Worm (Caenorhabditis elegans) whole organism, early embryonic: ENCODE data around the gene F33E11.2.

Source experiments
- B0310.2 ChIP-seq: sonication (generic microtip); optimal IDR thresholded peaks from 2 replicates; lab custom pipeline; 2016; ENCODE audit warnings: mild to moderate bottlenecking, missing genetic modification characterization, missing compliant biosample characterization
- F13C5.2 ChIP-seq: sonication (generic microtip); optimal IDR thresholded peaks from 2 replicates; lab custom pipeline; 2017; ENCODE audit warnings: mild to moderate bottlenecking, missing genetic modification characterization, inconsistent platforms, missing compliant biosample characterization
- aly-1 ChIP-seq: sonication (generic microtip); optimal IDR thresholded peaks from 2 replicates; lab custom pipeline; 2016; ENCODE audit warnings: missing genetic modification characterization, missing compliant biosample characterization
- ama-1 ChIP-seq: fragments of 150-350 bp; optimal IDR thresholded peaks from 2 replicates; lab custom pipeline; 2014
- ceh-13 ChIP-seq: fragments of 200-800 bp; sonication (Bioruptor generic); optimal IDR thresholded peaks from 2 replicates; lab custom pipeline; 2018; ENCODE audit warnings: mild to moderate bottlenecking, missing genetic modification characterization, missing compliant biosample characterization
- ceh-36 ChIP-seq: sonication (generic microtip); optimal IDR thresholded peaks from 2 replicates; lab custom pipeline; 2016; ENCODE audit warnings: missing genetic modification characterization, inconsistent platforms, missing compliant biosample characterization
- ets-7 ChIP-seq: sonication (generic microtip); optimal IDR thresholded peaks from 2 replicates; lab custom pipeline; 2016; ENCODE audit warnings: missing genotype, missing genetic modification characterization, missing compliant biosample characterization
- flt-1 ChIP-seq: fragments of 200-800 bp; sonication (Bioruptor generic); IDR thresholded peaks from 2 replicates; pipeline ENCODE4 v1.3.6; 2022; ENCODE audit warnings: missing genetic modification characterization, missing compliant biosample characterization
- hmbx-1 ChIP-seq: sonication (generic microtip); optimal IDR thresholded peaks from 2 replicates; lab custom pipeline; 2016; ENCODE audit warnings: mild to moderate bottlenecking, missing genetic modification characterization, missing compliant biosample characterization
- hmg-4 ChIP-seq: fragments of 200-800 bp; sonication (Bioruptor generic); optimal IDR thresholded peaks from 2 replicates; lab custom pipeline; 2018; ENCODE audit warnings: mild to moderate bottlenecking, missing genetic modification characterization, missing compliant biosample characterization
- hnd-1 ChIP-seq: sonication (generic microtip); optimal IDR thresholded peaks from 2 replicates; lab custom pipeline; 2016; ENCODE audit warnings: missing genetic modification characterization, missing compliant biosample characterization
- pes-1 ChIP-seq: fragments of 200-800 bp; sonication (Bioruptor generic); IDR thresholded peaks from 2 replicates; pipeline ENCODE4 v1.3.6; 2022; ENCODE audit warnings: missing genetic modification reagents, missing genetic modification characterization, missing compliant biosample characterization
- scrt-1 ChIP-seq: fragments of 200-800 bp; sonication (Bioruptor generic); IDR thresholded peaks from 2 replicates; pipeline ENCODE4 v1.3.6; 2022; ENCODE audit warnings: missing genetic modification characterization, missing compliant biosample characterization
- sea-1 ChIP-seq: fragments of 200-800 bp; sonication (Bioruptor generic); conservative IDR thresholded peaks from 2 replicates; pipeline ENCODE4 v1.3.6; 2022; ENCODE audit warnings: missing genetic modification characterization, missing compliant biosample characterization
- tbx-11 ChIP-seq: fragments of 200-800 bp; sonication (Bioruptor generic); IDR thresholded peaks from 2 replicates; pipeline ENCODE4 v1.3.6; 2022; ENCODE audit warnings: missing genetic modification characterization, missing compliant biosample characterization
- tbx-37 ChIP-seq: fragments of 200-800 bp; sonication (Bioruptor generic); conservative IDR thresholded peaks from 2 replicates; pipeline ENCODE4 v1.3.6; 2022; ENCODE audit warnings: missing genetic modification reagents, missing genetic modification characterization, missing compliant biosample characterization
- tra-4 ChIP-seq: sonication (generic microtip); optimal IDR thresholded peaks from 2 replicates; lab custom pipeline; 2017; ENCODE audit warnings: missing genetic modification characterization, missing compliant biosample characterization

The F33E11.2 gene

ce11 chrV:268007-268406 is 29.7 kb upstream of the F33E11.2 start, which contains the start of gene lgc-26:
TSS of gene lgc-26 (plus strand) at chrV:268307.
- no peak for TF ChIP-seq tra-4 (tag; lab: Kevin White, UChicago)
- no peak for TF ChIP-seq hmg-4 (GFP tag; lab: Kevin White, UChicago)
- no peak for TF ChIP-seq hnd-1 (tag; lab: Kevin White, UChicago)
- no peak for TF ChIP-seq flt-1
- TF ChIP-seq scrt-1 (GFP tag; lab: Robert Waterston, UW) = no peak
- TF ChIP-seq ceh-13 = no peak
- TF ChIP-seq sea-1 (GFP tag; lab: Robert Waterston, UW) = no peak
- no peak for TF ChIP-seq B0310.2 (tag; lab: Kevin White, UChicago)
- no peak for TF ChIP-seq pes-1 (GFP tag; lab: Robert Waterston, UW)
- TF ChIP-seq aly-1 = no peak
- TF ChIP-seq F13C5.2 (tag; lab: Kevin White, UChicago) = no peak
- TF ChIP-seq hmbx-1 (tag; lab: Kevin White, UChicago) = no peak
- TF ChIP-seq ceh-36 (tag; lab: Kevin White, UChicago) = no peak
- TF ChIP-seq tbx-37 (GFP tag; lab: Robert Waterston, UW) = no peak

DNA sequence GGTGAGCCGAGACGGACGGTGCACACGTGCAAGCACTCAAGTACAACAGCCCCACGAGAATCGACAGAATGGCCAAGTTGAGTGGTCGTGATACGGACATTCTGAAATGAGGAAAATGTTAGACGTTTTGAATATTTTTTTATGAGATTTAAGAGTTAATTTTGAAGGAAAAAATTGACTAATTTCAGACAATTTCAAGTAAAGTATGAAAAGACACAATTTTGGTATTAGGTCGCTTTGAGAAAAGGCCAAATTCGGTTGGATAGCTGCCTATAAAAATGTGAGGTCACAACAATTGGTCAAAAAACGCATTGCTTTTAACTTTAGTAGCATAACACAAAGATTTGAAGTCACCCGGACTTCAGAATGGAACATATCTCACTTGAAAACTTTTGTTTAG is 24.9 kb upstream of the F33E11.2 start, which contains the start of gene nlp-70:
Gene nlp-70, minus strand, starts transcription at position 101 of the 400 bp plus-strand sequence.
- TF ChIP-seq tra-4 (tag; lab: Kevin White, UChicago) (no peak), hmg-4 (GFP tag; lab: Kevin White, UChicago) (no peak), hnd-1 (tag; lab: Kevin White, UChicago) (no peak), scrt-1 (GFP tag; lab: Robert Waterston, UW) (no peak), flt-1 (no peak), ceh-36 (tag; lab: Kevin White, UChicago) (no peak), sea-1 (GFP tag; lab: Robert Waterston, UW) (no peak), ama-1 (lab: Kevin White, UChicago) (no peak), ceh-13 (no peak), ets-7 (no peak), B0310.2 (tag; lab: Kevin White, UChicago) (no peak), tbx-37 (GFP tag; lab: Robert Waterston, UW) (no peak), F13C5.2 (tag; lab: Kevin White, UChicago) (no peak), hmbx-1 (tag; lab: Kevin White, UChicago) (no peak), pes-1 (GFP tag; lab: Robert Waterston, UW) (no peak), tbx-11 (GFP tag; lab: Robert Waterston, UW) (no peak), aly-1 (no peak)

- TF ChIP-seq B0310.2 (tag; lab: Kevin White, UChicago) (no peak), F13C5.2 (tag; lab: Kevin White, UChicago) (no peak), tra-4 (tag; lab: Kevin White, UChicago) (no peak), tbx-37 (GFP tag; lab: Robert Waterston, UW) (no peak), hnd-1 (tag; lab: Kevin White, UChicago) (no peak), tbx-11 (GFP tag; lab: Robert Waterston, UW) (no peak), ets-7 (no peak), aly-1 (no peak), ama-1 (lab: Kevin White, UChicago) (no peak), hmg-4 (GFP tag; lab: Kevin White, UChicago) (no peak), sea-1 (GFP tag; lab: Robert Waterston, UW) (no peak), hmbx-1 (tag; lab: Kevin White, UChicago) (no peak), ceh-36 (tag; lab: Kevin White, UChicago) (no peak)
Observed at ce11 chrV:281111-281510, 16.6 kb upstream of the F33E11.2 start.

DNA sequence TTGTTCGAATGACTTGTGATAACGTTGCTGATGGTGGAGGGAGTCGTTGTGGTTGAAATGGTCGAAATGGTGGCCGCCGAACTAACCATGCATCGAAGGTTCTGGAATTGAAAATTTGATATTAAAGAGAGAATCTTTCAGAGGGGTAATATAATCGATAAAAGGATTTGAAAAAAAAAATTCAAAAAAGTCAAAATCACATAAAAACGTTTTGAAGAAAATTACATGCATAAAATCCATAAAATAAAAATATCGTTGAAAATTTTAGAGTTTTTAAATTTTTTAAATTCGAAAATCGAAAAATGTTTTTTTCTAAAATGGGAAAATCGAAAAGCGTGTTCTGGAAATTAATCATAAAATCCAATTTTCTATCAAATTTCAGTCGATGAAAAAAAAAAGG is 16.1 kb upstream of the F33E11.2 start, which contains the start of gene npr-5:
Gene npr-5, minus strand, starts transcription at position 101 of the 400 bp plus-strand sequence.
- no peak for TF ChIP-seq sea-1 (GFP tag; lab: Robert Waterston, UW)
- no peak for TF ChIP-seq ceh-36 (tag; lab: Kevin White, UChicago)
- no peak for TF ChIP-seq pes-1 (GFP tag; lab: Robert Waterston, UW)
- TF ChIP-seq tbx-37 (GFP tag; lab: Robert Waterston, UW) = no peak
- no peak for TF ChIP-seq F13C5.2 (tag; lab: Kevin White, UChicago)
- TF ChIP-seq tra-4 (tag; lab: Kevin White, UChicago) = no peak

ce11 chrV:283953-284352 is 13.8 kb upstream of the F33E11.2 start:
- no peak for TF ChIP-seq ets-7
- TF ChIP-seq pes-1 (GFP tag; lab: Robert Waterston, UW) = no peak
- TF ChIP-seq ceh-13 = no peak
- TF ChIP-seq hnd-1 (tag; lab: Kevin White, UChicago) = no peak
- no peak for TF ChIP-seq sea-1 (GFP tag; lab: Robert Waterston, UW)
- no peak for TF ChIP-seq ceh-36 (tag; lab: Kevin White, UChicago)
- no peak for TF ChIP-seq ama-1 (lab: Kevin White, UChicago)
- no peak for TF ChIP-seq tra-4 (tag; lab: Kevin White, UChicago)

DNA sequence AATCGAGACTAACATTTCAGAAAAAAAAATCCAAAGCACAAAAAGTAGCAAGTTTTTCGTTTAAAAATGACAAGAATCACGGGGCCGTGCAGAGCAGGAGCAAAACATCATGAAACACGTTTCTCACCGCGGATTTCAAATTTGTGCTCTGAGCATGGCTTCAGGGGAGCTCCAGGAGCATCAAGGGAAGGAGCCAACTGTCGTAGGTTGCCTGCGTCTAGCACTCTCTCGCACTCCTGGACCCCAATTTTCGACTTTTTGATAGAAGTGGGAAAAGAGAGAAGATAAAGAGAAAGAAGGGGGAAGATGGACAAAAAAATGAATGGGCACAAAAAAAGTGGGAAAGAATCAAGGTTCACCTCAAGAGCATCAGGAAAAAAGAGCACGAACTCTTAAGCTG is 12.9 kb upstream of the F33E11.2 start:
- TF ChIP-seq ama-1 (lab: Kevin White, UChicago) = no peak
- no peak for TF ChIP-seq flt-1
- no peak for TF ChIP-seq ets-7
- no peak for TF ChIP-seq tra-4 (tag; lab: Kevin White, UChicago)
- no peak for TF ChIP-seq B0310.2 (tag; lab: Kevin White, UChicago)
- TF ChIP-seq tbx-11 (GFP tag; lab: Robert Waterston, UW) = no peak
- no peak for TF ChIP-seq hmbx-1 (tag; lab: Kevin White, UChicago)
- no peak for TF ChIP-seq pes-1 (GFP tag; lab: Robert Waterston, UW)
- TF ChIP-seq F13C5.2 (tag; lab: Kevin White, UChicago) = no peak
- TF ChIP-seq tbx-37 (GFP tag; lab: Robert Waterston, UW) = no peak
- TF ChIP-seq hnd-1 (tag; lab: Kevin White, UChicago) = no peak
- no peak for TF ChIP-seq sea-1 (GFP tag; lab: Robert Waterston, UW)
- no peak for TF ChIP-seq ceh-13
- TF ChIP-seq hmg-4 (GFP tag; lab: Kevin White, UChicago) = no peak
- no peak for TF ChIP-seq ceh-36 (tag; lab: Kevin White, UChicago)
- TF ChIP-seq scrt-1 (GFP tag; lab: Robert Waterston, UW) = no peak
- no peak for TF ChIP-seq aly-1

DNA sequence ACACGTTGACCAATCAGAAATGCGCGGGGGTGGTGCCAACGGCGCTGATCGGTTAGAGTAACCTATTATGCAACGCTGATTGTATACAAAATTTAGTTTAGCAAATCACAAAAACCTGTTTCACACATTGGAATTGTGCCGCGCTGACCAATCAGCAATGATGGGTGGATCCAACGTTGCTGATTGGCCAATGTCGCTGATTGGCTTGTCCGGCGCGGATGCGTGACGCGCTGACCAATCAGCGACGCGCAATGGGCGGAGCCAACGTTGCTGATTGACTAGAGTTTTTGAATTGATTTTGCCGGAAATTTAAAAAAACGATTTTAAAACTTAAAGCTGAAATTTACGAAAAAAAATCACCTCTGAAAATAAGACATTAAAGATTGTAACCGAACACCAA is 12.4 kb upstream of the F33E11.2 start:
- TF ChIP-seq ama-1 (lab: Kevin White, UChicago) (no peak), aly-1 (no peak), flt-1 (no peak), ceh-36 (tag; lab: Kevin White, UChicago) (no peak), tbx-37 (GFP tag; lab: Robert Waterston, UW) (no peak), B0310.2 (tag; lab: Kevin White, UChicago) (no peak), hmbx-1 (tag; lab: Kevin White, UChicago) (no peak), F13C5.2 (tag; lab: Kevin White, UChicago) (no peak), hnd-1 (tag; lab: Kevin White, UChicago) (no peak), ceh-13 (no peak), sea-1 (GFP tag; lab: Robert Waterston, UW) (no peak)
